Fruit fly (Drosophila melanogaster) whole organism, embryonic: ENCODE measurements around the gene drongo.

Experiments used
- Ada2b ChIP-seq: fragments of 200-800 bp; sonication (Bioruptor generic); IDR thresholded peaks from 2 replicates; pipeline ENCODE4 v1.3.6; 2022; ENCODE audit warnings: missing biosample characterization, missing genetic modification characterization
- Asciz ChIP-seq: fragments of 200-800 bp; sonication (Bioruptor generic); optimal IDR thresholded peaks from 2 replicates; lab custom pipeline; 2017; ENCODE audit warnings: missing biosample characterization, mild to moderate bottlenecking, missing genetic modification characterization, missing genetic modification reagents
- Atf3 ChIP-seq: fragments of 200-800 bp; sonication (Bioruptor generic); optimal IDR thresholded peaks from 3 replicates; lab custom pipeline; 2016; ENCODE audit warnings: missing biosample characterization, missing genetic modification characterization
- BEAF-32 ChIP-seq: fragments of 200-800 bp; sonication (Bioruptor generic); optimal IDR thresholded peaks from 3 replicates; lab custom pipeline; 2017; ENCODE audit warnings: missing biosample characterization, missing genetic modification characterization, mild to moderate bottlenecking, moderate library complexity, missing genetic modification reagents
- Bteb2 ChIP-seq: fragments of 200-800 bp; sonication (Bioruptor generic); optimal IDR thresholded peaks from 2 replicates; lab custom pipeline; 2016; ENCODE audit warnings: missing biosample characterization, missing genetic modification characterization
- CG13296 ChIP-seq: fragments of 200-800 bp; sonication (Bioruptor generic); optimal IDR thresholded peaks from 3 replicates; lab custom pipeline; 2018; ENCODE audit warnings: missing biosample characterization, mild to moderate bottlenecking, missing genetic modification characterization
- CG13624 ChIP-seq: fragments of 200-800 bp; sonication (Bioruptor generic); optimal IDR thresholded peaks from 2 replicates; lab custom pipeline; 2016; ENCODE audit warnings: missing biosample characterization, missing genetic modification characterization
- CG15011 ChIP-seq: fragments of 200-800 bp; sonication (Bioruptor generic); optimal IDR thresholded peaks from 3 replicates; lab custom pipeline; 2018; ENCODE audit warnings: missing biosample characterization, mild to moderate bottlenecking, missing genetic modification characterization
- CG18262 ChIP-seq: fragments of 200-800 bp; optimal IDR thresholded peaks from 3 replicates; lab custom pipeline; 2019; ENCODE audit warnings: missing biosample characterization, mild to moderate bottlenecking, missing genetic modification characterization, moderate library complexity
- CG1832 ChIP-seq: fragments of 200-800 bp; sonication (Bioruptor generic); optimal IDR thresholded peaks from 2 replicates; lab custom pipeline; 2017; ENCODE audit warnings: missing biosample characterization, mild to moderate bottlenecking, missing genetic modification characterization, inconsistent platforms
- CG18476 ChIP-seq: fragments of 200-800 bp; sonication (Bioruptor generic); optimal IDR thresholded peaks from 2 replicates; lab custom pipeline; 2016; ENCODE audit warnings: missing biosample characterization, mild to moderate bottlenecking, missing genetic modification characterization
- CG34422 ChIP-seq: fragments of 200-800 bp; sonication (Bioruptor generic); IDR thresholded peaks from 3 replicates; pipeline ENCODE4 v1.3.6; 2022; ENCODE audit warnings: missing biosample characterization, missing genetic modification characterization
- CG4404 ChIP-seq: fragments of 200-800 bp; sonication (Bioruptor generic); IDR thresholded peaks from 2 replicates; pipeline ENCODE4 v1.3.6; 2022; ENCODE audit warnings: missing biosample characterization, missing genetic modification characterization
- CG4424 ChIP-seq: fragments of 200-800 bp; sonication (Bioruptor generic); optimal IDR thresholded peaks from 3 replicates; lab custom pipeline; 2016; ENCODE audit warnings: missing biosample characterization, missing genetic modification characterization
- CG6254 ChIP-seq: fragments of 200-800 bp; sonication (Bioruptor generic); optimal IDR thresholded peaks from 3 replicates; lab custom pipeline; 2017; ENCODE audit warnings: mild to moderate bottlenecking, missing biosample characterization, missing genetic modification reagents, missing genetic modification characterization
- CG6689 ChIP-seq: fragments of 200-800 bp; sonication (Bioruptor generic); IDR thresholded peaks from 2 replicates; pipeline ENCODE4 v1.3.6; 2022; ENCODE audit warnings: missing biosample characterization, missing genetic modification characterization
- CG8089 ChIP-seq: fragments of 200-800 bp; sonication (Bioruptor generic); optimal IDR thresholded peaks from 3 replicates; lab custom pipeline; 2016; ENCODE audit warnings: missing biosample characterization, missing genetic modification characterization
- CG8388 ChIP-seq: fragments of 200-800 bp; sonication (Bioruptor generic); optimal IDR thresholded peaks from 2 replicates; lab custom pipeline; 2019; ENCODE audit warnings: missing biosample characterization, mild to moderate bottlenecking, missing genetic modification characterization, moderate library complexity
- CG8765 ChIP-seq: fragments of 200-800 bp; sonication (Bioruptor generic); IDR thresholded peaks from 2 replicates; pipeline ENCODE4 v1.3.6; 2022; ENCODE audit warnings: missing biosample characterization, missing genetic modification characterization
- Dek ChIP-seq: fragments of 200-800 bp; sonication (Bioruptor generic); optimal IDR thresholded peaks from 3 replicates; lab custom pipeline; 2019; ENCODE audit warnings: missing biosample characterization, mild to moderate bottlenecking, missing genetic modification characterization, moderate library complexity
- Eip74EF ChIP-seq, 2 experiments: fragments of 200-800 bp in 1 of 2; fragments of >200 bp in 1 of 2; sonication (Bioruptor generic) in 1 of 2; optimal IDR thresholded peaks; 2 replicates each; lab custom pipeline; 2017 to 2019; ENCODE audit warnings: missing biosample characterization in 2 of 2, missing genetic modification characterization in 2 of 2, mild to moderate bottlenecking in 1 of 2, moderate library complexity in 1 of 2
- Hand ChIP-seq: fragments of 200-800 bp; sonication (Bioruptor generic); optimal IDR thresholded peaks from 2 replicates; lab custom pipeline; 2017; ENCODE audit warnings: mild to moderate bottlenecking, missing biosample characterization, missing genetic modification reagents, missing genetic modification characterization
- Jarid2 ChIP-seq: fragments of 200-800 bp; sonication (Bioruptor generic); optimal IDR thresholded peaks from 3 replicates; lab custom pipeline; 2017; ENCODE audit warnings: mild to moderate bottlenecking, missing biosample characterization, missing genetic modification reagents, missing genetic modification characterization
- Opbp ChIP-seq: fragments of 200-800 bp; sonication (Bioruptor generic); IDR thresholded peaks from 3 replicates; pipeline ENCODE4 v1.3.6; 2022; ENCODE audit warnings: missing biosample characterization, missing genetic modification characterization; ENCODE audit not compliant: partially characterized antibody
- PHDP ChIP-seq: fragments of 200-800 bp; sonication (Bioruptor generic); optimal IDR thresholded peaks from 3 replicates; lab custom pipeline; 2018; ENCODE audit warnings: missing biosample characterization, mild to moderate bottlenecking, missing genetic modification characterization, moderate library complexity
- YL-1 ChIP-seq: fragments of 200-800 bp; sonication (Bioruptor generic); optimal IDR thresholded peaks from 3 replicates; lab custom pipeline; 2017; ENCODE audit warnings: missing biosample characterization, mild to moderate bottlenecking, missing genetic modification characterization
- amos ChIP-seq: fragments of 200-800 bp; sonication (Bioruptor generic); IDR thresholded peaks from 2 replicates; pipeline ENCODE4 v1.3.6; 2022; ENCODE audit warnings: missing biosample characterization, missing genetic modification characterization; ENCODE audit not compliant: partially characterized antibody
- cas ChIP-seq: fragments of 200-800 bp; sonication (Bioruptor generic); IDR thresholded peaks from 2 replicates; pipeline ENCODE4 v1.3.6; 2022; ENCODE audit warnings: missing biosample characterization, missing genetic modification characterization
- chinmo ChIP-seq: fragments of 200-800 bp; sonication (Bioruptor generic); IDR thresholded peaks from 4 replicates; pipeline ENCODE4 v1.3.6; 2022; ENCODE audit warnings: missing biosample characterization, missing genetic modification characterization; ENCODE audit not compliant: partially characterized antibody
- fd3F ChIP-seq: fragments of 200-800 bp; sonication (Bioruptor generic); optimal IDR thresholded peaks from 2 replicates; lab custom pipeline; 2018; ENCODE audit warnings: missing biosample characterization, mild to moderate bottlenecking, missing genetic modification characterization, moderate library complexity
- fru ChIP-seq: fragments of >200 bp; optimal IDR thresholded peaks from 2 replicates; lab custom pipeline; 2017
- gro ChIP-seq: fragments of 200-800 bp; sonication (Bioruptor generic); optimal IDR thresholded peaks from 2 replicates; lab custom pipeline; 2016; ENCODE audit warnings: missing biosample characterization, missing genetic modification characterization
- kay ChIP-seq: fragments of 200-800 bp; sonication (Bioruptor generic); optimal IDR thresholded peaks from 2 replicates; lab custom pipeline; 2016; ENCODE audit warnings: missing biosample characterization, missing genetic modification characterization
- mam ChIP-seq: fragments of 200-800 bp; sonication (Bioruptor generic); optimal IDR thresholded peaks from 3 replicates; lab custom pipeline; 2016; ENCODE audit warnings: missing biosample characterization, missing genetic modification characterization
- oc ChIP-seq: fragments of 200-800 bp; sonication (Bioruptor generic); optimal IDR thresholded peaks from 2 replicates; lab custom pipeline; 2018; ENCODE audit warnings: missing biosample characterization, mild to moderate bottlenecking, missing genetic modification characterization, moderate library complexity
- p53 ChIP-seq: fragments of 200-800 bp; sonication (Bioruptor generic); optimal IDR thresholded peaks from 2 replicates; lab custom pipeline; 2016; ENCODE audit warnings: missing biosample characterization, missing genetic modification characterization
- pan ChIP-seq, 4 experiments: fragments of >200 bp in 3 of 4; fragments of 200-800 bp in 1 of 4; sonication (Bioruptor generic) in 1 of 4; optimal IDR thresholded peaks in 3 of 4; IDR thresholded peaks in 1 of 4; 2 replicates each; pipeline versions ENCODE4 v1.3.6 to Lab custom; 2017 to 2022; ENCODE audit warnings: missing biosample characterization in 2 of 4, missing genetic modification characterization in 2 of 4, mixed read lengths in 1 of 4
- pb ChIP-seq: fragments of 200-800 bp; sonication (Bioruptor generic); optimal IDR thresholded peaks from 3 replicates; lab custom pipeline; 2016; ENCODE audit warnings: missing biosample characterization, missing genetic modification characterization
- pum ChIP-seq: fragments of 200-800 bp; sonication (Bioruptor generic); optimal IDR thresholded peaks from 2 replicates; lab custom pipeline; 2016; ENCODE audit warnings: missing biosample characterization, missing genetic modification characterization
- repo ChIP-seq: fragments of 200-800 bp; sonication (Bioruptor generic); optimal IDR thresholded peaks from 2 replicates; lab custom pipeline; 2016; ENCODE audit warnings: missing biosample characterization, missing genetic modification characterization
- ro ChIP-seq: fragments of 200-800 bp; sonication (Bioruptor generic); IDR thresholded peaks from 2 replicates; pipeline ENCODE4 v1.3.6; 2022; ENCODE audit warnings: missing biosample characterization, missing genetic modification characterization
- scrt ChIP-seq: fragments of 200-800 bp; sonication (Bioruptor generic); optimal IDR thresholded peaks from 2 replicates; lab custom pipeline; 2018; ENCODE audit warnings: missing biosample characterization, mild to moderate bottlenecking, missing genetic modification characterization, moderate library complexity
- sim ChIP-seq: fragments of 200-800 bp; sonication (Bioruptor generic); IDR thresholded peaks from 2 replicates; pipeline ENCODE4 v1.3.6; 2022; ENCODE audit warnings: missing biosample characterization, missing genetic modification characterization
- slou ChIP-seq: fragments of 200-800 bp; sonication (Bioruptor generic); optimal IDR thresholded peaks from 3 replicates; lab custom pipeline; 2016; ENCODE audit warnings: missing biosample characterization, missing genetic modification characterization
- stwl ChIP-seq: fragments of 200-800 bp; sonication (Bioruptor generic); optimal IDR thresholded peaks from 3 replicates; lab custom pipeline; 2018; ENCODE audit warnings: missing biosample characterization, mild to moderate bottlenecking, missing genetic modification characterization, moderate library complexity
- trh ChIP-seq: fragments of 200-800 bp; sonication (Bioruptor generic); optimal IDR thresholded peaks from 2 replicates; lab custom pipeline; 2016; ENCODE audit warnings: missing biosample characterization, missing genetic modification characterization
- unpg ChIP-seq: fragments of 200-800 bp; sonication (Bioruptor generic); optimal IDR thresholded peaks from 3 replicates; lab custom pipeline; 2018; ENCODE audit warnings: missing biosample characterization, mild to moderate bottlenecking, missing genetic modification characterization, moderate library complexity
- usp ChIP-seq: fragments of >200 bp; optimal IDR thresholded peaks from 2 replicates; lab custom pipeline; 2017; ENCODE audit warnings: missing biosample characterization, missing genetic modification characterization
- zf30C ChIP-seq: fragments of 200-800 bp; sonication (Bioruptor generic); optimal IDR thresholded peaks from 3 replicates; lab custom pipeline; 2018; ENCODE audit warnings: missing biosample characterization, mild to moderate bottlenecking, missing genetic modification characterization

Gene drongo

dm6 chr2L:855052-855547 is 4.2 kb upstream of the drongo start, which contains the start of gene CG13949 (continued):
- TF ChIP-seq YL-1 (GFP tag; lab: Kevin White, UChicago) (no peak), CG8765 (peak; percentile 49; the same call in 1 of the 2 replicates), BEAF-32 (GFP tag; lab: Kevin White, UChicago) (peak; percentile 65), gro (GFP tag; lab: Kevin White, UChicago) (peak; percentile 79), CG4424 (GFP tag; lab: Kevin White, UChicago) (peak; percentile 44), CG18262 (tag; lab: Kevin White, UChicago) (peak; percentile 59), Hand (GFP tag; lab: Kevin White, UChicago) (peak; percentile 60), repo (GFP tag; lab: Kevin White, UChicago) (no peak), CG8089 (GFP tag; lab: Kevin White, UChicago) (no peak), CG15011 (GFP tag; lab: Kevin White, UChicago) (no peak), Opbp (GFP tag; lab: Robert Waterston, UW) (peak; percentile 63), Ada2b (GFP tag; lab: Robert Waterston, UW) (peak; percentile 73; the same call in 1 of the 2 replicates), chinmo (no peak), zf30C (GFP tag; lab: Kevin White, UChicago) (peak; percentile 85), cas (peak; percentile 34; the same call in 1 of the 2 replicates), PHDP (tag; lab: Kevin White, UChicago) (peak; percentile 84), Eip74EF (GFP tag; optimal IDR thresholded peaks at IDR 0.05; lab: Kevin White, UChicago) (peak in 1 of 2 experiments; percentile 27), pb (no peak), CG6689 (peak; percentile 65), trh (GFP tag; lab: Kevin White, UChicago) (no peak), ro (GFP tag; lab: Robert Waterston, UW) (no peak), unpg (peak; percentile 70), Bteb2 (peak; percentile 75), Dek (tag; lab: Kevin White, UChicago) (peak; percentile 68), sim (GFP tag; lab: Robert Waterston, UW) (no peak), CG4404 (0 out of 2 replicates have a peak, but pooled peaks have one; percentile 24), amos (GFP tag; lab: Robert Waterston, UW) (peak; percentile 56), fru (lab: Kevin White, UChicago) (no peak), scrt (GFP tag; lab: Kevin White, UChicago) (peak; percentile 32), CG6254 (no peak), Jarid2 (peak; percentile 22), pum (GFP tag; lab: Kevin White, UChicago) (peak; percentile 41), slou (GFP tag; lab: Kevin White, UChicago) (peak; percentile 25), p53 (GFP tag; lab: Kevin White, UChicago) (peak; percentile 14), Atf3 (GFP tag; lab: Kevin White, UChicago) (peak; percentile 8), usp (no peak), CG13624 (peak; percentile 64), pan (optimal IDR thresholded peaks at IDR 0.05; lab: Kevin White, UChicago) (no peak), pan (GFP tag; optimal IDR thresholded peaks at IDR 0.05 in 1 of 2, IDR thresholded peaks at IDR 0.05 in 1 of 2) (peak in 1 of 2 experiments; percentile 83), CG34422 (GFP tag; lab: Robert Waterston, UW) (peak; percentile 77), CG13296 (GFP tag; lab: Kevin White, UChicago) (peak; percentile 40), CG1832 (no peak), CG8388 (GFP tag; lab: Kevin White, UChicago) (peak; percentile 34), stwl (tag; lab: Kevin White, UChicago) (peak; percentile 64), mam (GFP tag; lab: Kevin White, UChicago) (peak; percentile 65), CG18476 (GFP tag; lab: Kevin White, UChicago) (no peak), Asciz (GFP tag; lab: Kevin White, UChicago) (peak; percentile 32), fd3F (peak; percentile 38), oc (tag; lab: Kevin White, UChicago) (peak; percentile 60), kay (GFP tag; lab: Kevin White, UChicago) (peak; percentile 39)
